Worm (Caenorhabditis elegans) whole organism, L3 larva: ENCODE data around the gene Y38F1A.1.

Experiments
- ama-1 ChIP-seq: fragments of 150-350 bp; optimal IDR thresholded peaks from 2 replicates; lab custom pipeline; 2018
- ceh-16 ChIP-seq: sonication (generic microtip); optimal IDR thresholded peaks from 2 replicates; lab custom pipeline; 2017; ENCODE audit warnings: missing biosample characterization, missing genetic modification characterization
- ceh-82 ChIP-seq: fragments of 150-350 bp; optimal IDR thresholded peaks from 2 replicates; lab custom pipeline; 2014; ENCODE audit warnings: missing biosample characterization, missing genetic modification characterization
- egl-5 ChIP-seq: fragments of 150-350 bp; optimal IDR thresholded peaks from 2 replicates; lab custom pipeline; 2017; ENCODE audit warnings: missing biosample characterization, missing genetic modification reagents, missing genetic modification characterization, inconsistent platforms
- elt-3 ChIP-seq, 3 experiments: fragments of 150-350 bp in 1 of 3; sonication (generic microtip) in 2 of 3; optimal IDR thresholded peaks; 2 replicates in 2 of 3; 4 replicates in 1 of 3; lab custom pipeline; 2014 to 2017; ENCODE audit warnings: missing biosample characterization in 3 of 3, missing genetic modification characterization in 3 of 3
- fkh-10 ChIP-seq: sonication (generic microtip); optimal IDR thresholded peaks from 2 replicates; lab custom pipeline; 2017; ENCODE audit warnings: missing biosample characterization, missing genetic modification reagents, missing genetic modification characterization
- jun-1 ChIP-seq: fragments of 150-350 bp; optimal IDR thresholded peaks from 2 replicates; lab custom pipeline; 2014; ENCODE audit warnings: missing biosample characterization, missing genetic modification reagents, missing genetic modification characterization
- nhr-12 ChIP-seq: fragments of 150-350 bp; optimal IDR thresholded peaks from 2 replicates; lab custom pipeline; 2014; ENCODE audit warnings: missing biosample characterization, missing genetic modification characterization
- nhr-28 ChIP-seq: fragments of 150-350 bp; optimal IDR thresholded peaks from 2 replicates; lab custom pipeline; 2014; ENCODE audit warnings: missing biosample characterization, missing genetic modification characterization
- pha-4 ChIP-seq: fragments of 150-350 bp; optimal IDR thresholded peaks from 2 replicates; lab custom pipeline; 2014; ENCODE audit warnings: missing biosample characterization, missing genetic modification reagents, missing genetic modification characterization

ce11 chrII:12931456-12931923, 23.1 kb downstream of the Y38F1A.1 start, which contains the start of gene dct-18:
- no peak for TF ChIP-seq jun-1 (tag; lab: Kevin White, UChicago)
- no peak for TF ChIP-seq ceh-82 (tag; lab: Kevin White, UChicago)
- no peak for TF ChIP-seq nhr-28 (tag; lab: Kevin White, UChicago)
- TF ChIP-seq elt-3 (tag; optimal IDR thresholded peaks at IDR 0.05; lab: Kevin White, UChicago), result no peak
- TF ChIP-seq nhr-12, result no peak
- peak; percentile 24 for TF ChIP-seq pha-4
- no peak for TF ChIP-seq egl-5
- TF ChIP-seq ceh-16 (tag; lab: Kevin White, UChicago), result no peak
- no peak for TF ChIP-seq fkh-10 (GFP tag; lab: Kevin White, UChicago)
- TF ChIP-seq ama-1 (lab: Kevin White, UChicago), result no peak
